Worm (Caenorhabditis elegans): ENCODE results near the gene srsx-40.

The srsx-40 gene

ce11 chrV:7683907-7684655 is 19.4 kb downstream of the srsx-40 start, which contains the start of gene sre-11:
Gene sre-11 (minus strand): TSS chrV:7683957.
- TF ChIP-seq dmd-4 (tag; optimal IDR thresholded peaks at IDR 0.05; ENCODE audit: borderline replicate concordance) = no peak
- TF ChIP-seq tbx-2 (tag; optimal IDR thresholded peaks at IDR 0.05) = no peak
- TF ChIP-seq ceh-14 (tag; optimal IDR thresholded peaks at IDR 0.05) = no peak
- TF ChIP-seq ceh-24 (tag; optimal IDR thresholded peaks at IDR 0.05) = no peak
- no peak for TF ChIP-seq nfya-1 (tag; optimal IDR thresholded peaks at IDR 0.05)
- TF ChIP-seq pat-9 (tag; optimal IDR thresholded peaks at IDR 0.05) = no peak
- TF ChIP-seq hlh-15 (tag; optimal IDR thresholded peaks at IDR 0.05) = no peak
- no peak for TF ChIP-seq ceh-30 (tag; optimal IDR thresholded peaks at IDR 0.05)
- TF ChIP-seq nhr-11 (tag; optimal IDR thresholded peaks at IDR 0.05) = no peak
- TF ChIP-seq pag-3 (tag; optimal IDR thresholded peaks at IDR 0.05; ENCODE audit: borderline replicate concordance) = no peak
- TF ChIP-seq hlh-8 (tag; optimal IDR thresholded peaks at IDR 0.05) = no peak
- no peak for TF ChIP-seq unc-3 (GFP tag; conservative IDR thresholded peaks at IDR 0.05)
- no peak for TF ChIP-seq unc-3 (tag; optimal IDR thresholded peaks at IDR 0.05)
- no peak for TF ChIP-seq ceh-34 (tag; optimal IDR thresholded peaks at IDR 0.05)
- TF ChIP-seq Y22D7AL.16 (tag; optimal IDR thresholded peaks at IDR 0.05) = no peak
- no peak for TF ChIP-seq T23F11.4 (GFP tag; optimal IDR thresholded peaks at IDR 0.05)

ce11 chrV:7681388-7681787 is 22.0 kb downstream of the srsx-40 start, which contains the start of gene cyp-33A1:
Gene cyp-33A1 (minus strand): TSS chrV:7681459.
- TF ChIP-seq K02D7.2 (tag; optimal IDR thresholded peaks at IDR 0.05) (no peak), unc-3 (GFP tag; conservative IDR thresholded peaks at IDR 0.05) (no peak), unc-3 (tag; optimal IDR thresholded peaks at IDR 0.05) (no peak), pha-2 (tag; optimal IDR thresholded peaks at IDR 0.05) (no peak), unc-55 (GFP tag; optimal IDR thresholded peaks at IDR 0.05) (no peak), nhr-11 (tag; optimal IDR thresholded peaks at IDR 0.05) (no peak), ahr-1 (tag; optimal IDR thresholded peaks at IDR 0.05) (no peak), pat-9 (tag; optimal IDR thresholded peaks at IDR 0.05) (no peak), ceh-45 (GFP tag; IDR thresholded peaks at IDR 0.05) (no peak), elt-2 (tag; optimal IDR thresholded peaks at IDR 0.05) (no peak), ceh-6 (GFP tag; optimal IDR thresholded peaks at IDR 0.05) (no peak), zip-5 (tag; optimal IDR thresholded peaks at IDR 0.05) (no peak), pax-1 (tag; optimal IDR thresholded peaks at IDR 0.05) (no peak), pqm-1 (tag; optimal IDR thresholded peaks at IDR 0.05) (no peak), fkh-10 (GFP tag; optimal IDR thresholded peaks at IDR 0.05) (no peak), unc-86 (tag; optimal IDR thresholded peaks at IDR 0.05) (no peak), gmeb-2 (tag; optimal IDR thresholded peaks at IDR 0.05) (no peak), hlh-30 (tag; optimal IDR thresholded peaks at IDR 0.05; ENCODE audit: insufficient read depth) (no peak), ceh-24 (tag; optimal IDR thresholded peaks at IDR 0.05) (no peak), unc-42 (tag; optimal IDR thresholded peaks at IDR 0.05) (no peak)

- TF ChIP-seq pax-1 (tag; optimal IDR thresholded peaks at IDR 0.05) = no peak
- TF ChIP-seq ztf-16 (tag; optimal IDR thresholded peaks at IDR 0.05) = no peak
- no peak for TF ChIP-seq nfya-1 (tag; optimal IDR thresholded peaks at IDR 0.05)
- TF ChIP-seq ahr-1 (tag; optimal IDR thresholded peaks at IDR 0.05) = no peak
- TF ChIP-seq K09A11.1 (tag; optimal IDR thresholded peaks at IDR 0.05; ENCODE audit: insufficient read depth) = no peak
- no peak for TF ChIP-seq npax-4 (tag; optimal IDR thresholded peaks at IDR 0.05)
- TF ChIP-seq pha-2 (tag; optimal IDR thresholded peaks at IDR 0.05) = no peak
- no peak for TF ChIP-seq fkh-6 (tag; optimal IDR thresholded peaks at IDR 0.05)
- TF ChIP-seq K02D7.2 (tag; optimal IDR thresholded peaks at IDR 0.05) = no peak
- no peak for TF ChIP-seq ceh-2 (tag; optimal IDR thresholded peaks at IDR 0.05)
- TF ChIP-seq hlh-15 (tag; optimal IDR thresholded peaks at IDR 0.05) = no peak
- no peak for TF ChIP-seq hlh-13 (GFP tag; optimal IDR thresholded peaks at IDR 0.05)
Measured at ce11 chrV:7675904-7676303, 27.5 kb downstream of the srsx-40 start, which contains the start of gene C12D5.3. Gene C12D5.3 (plus strand): TSS chrV:7676204.
